Fruit fly (Drosophila melanogaster) whole organism, adult: Measurements from ENCODE around the gene Mtch.
A peak's percentile ranks its signal among the peaks of the same experiment; 100 is the strongest.

ENCODE experiments used
- CG11617 ChIP-seq: fragments of 200-800 bp; sonication (Bioruptor generic); optimal IDR thresholded peaks from 2 replicates; lab custom pipeline; 2017; ENCODE audit warnings: mild to moderate bottlenecking, missing biosample characterization, missing genetic modification reagents, missing genetic modification characterization
- CG12768 ChIP-seq: fragments of 200-800 bp; sonication (Bioruptor generic); optimal IDR thresholded peaks from 2 replicates; lab custom pipeline; 2017; ENCODE audit warnings: missing biosample characterization, missing genetic modification characterization, mild to moderate bottlenecking, moderate library complexity, missing genetic modification reagents
- CG14711 ChIP-seq: fragments of 200-800 bp; sonication (Bioruptor generic); optimal IDR thresholded peaks from 2 replicates; lab custom pipeline; 2018; ENCODE audit warnings: missing biosample characterization, mild to moderate bottlenecking, missing genetic modification characterization, moderate library complexity
- CG1620 ChIP-seq: fragments of 200-800 bp; sonication (Bioruptor generic); optimal IDR thresholded peaks from 2 replicates; lab custom pipeline; 2016; ENCODE audit warnings: missing biosample characterization, missing genetic modification characterization
- CG33017 ChIP-seq: fragments of 200-800 bp; sonication (Bioruptor generic); optimal IDR thresholded peaks from 2 replicates; lab custom pipeline; 2018; ENCODE audit warnings: missing biosample characterization, mild to moderate bottlenecking, missing genetic modification characterization, moderate library complexity
- CG5204 ChIP-seq: fragments of 200-800 bp; sonication (Bioruptor generic); optimal IDR thresholded peaks from 2 replicates; lab custom pipeline; 2016; ENCODE audit warnings: missing biosample characterization, missing genetic modification characterization
- CG7045 ChIP-seq: fragments of 200-800 bp; sonication (Bioruptor generic); optimal IDR thresholded peaks from 2 replicates; lab custom pipeline; 2017; ENCODE audit warnings: missing biosample characterization, mild to moderate bottlenecking, missing genetic modification characterization
- CG7101 ChIP-seq: fragments of 200-800 bp; sonication (Bioruptor generic); optimal IDR thresholded peaks from 2 replicates; lab custom pipeline; 2018; ENCODE audit warnings: missing biosample characterization, mild to moderate bottlenecking, missing genetic modification characterization, moderate library complexity
- Clk ChIP-seq: fragments of 200-800 bp; sonication (Bioruptor generic); optimal IDR thresholded peaks from 2 replicates; lab custom pipeline; 2017; ENCODE audit warnings: missing biosample characterization, missing genetic modification characterization
- Crg-1 ChIP-seq: fragments of 200-800 bp; sonication (Bioruptor generic); optimal IDR thresholded peaks from 2 replicates; lab custom pipeline; 2016; ENCODE audit warnings: missing biosample characterization, missing genetic modification characterization
- Hr96 ChIP-seq: fragments of 200-800 bp; sonication (Bioruptor generic); optimal IDR thresholded peaks from 2 replicates; lab custom pipeline; 2016; ENCODE audit warnings: missing biosample characterization, missing genetic modification characterization
- Mnt ChIP-seq: fragments of 200-800 bp; sonication (Bioruptor generic); optimal IDR thresholded peaks from 2 replicates; lab custom pipeline; 2016; ENCODE audit warnings: missing biosample characterization, mild to moderate bottlenecking, missing genetic modification characterization
- bab1 ChIP-seq: fragments of 200-800 bp; sonication (Bioruptor generic); optimal IDR thresholded peaks from 3 replicates; lab custom pipeline; 2019; ENCODE audit warnings: missing biosample characterization, mild to moderate bottlenecking, missing genetic modification characterization, moderate library complexity
- cic ChIP-seq: fragments of 200-800 bp; sonication (Bioruptor generic); optimal IDR thresholded peaks from 2 replicates; lab custom pipeline; 2017; ENCODE audit warnings: missing biosample characterization, mild to moderate bottlenecking, missing genetic modification characterization, moderate library complexity
- cnc ChIP-seq, 2 experiments: fragments of >200 bp; optimal IDR thresholded peaks; 2 replicates each; lab custom pipeline; 2017
- kay ChIP-seq: fragments of 200-800 bp; sonication (Bioruptor generic); peaks from one replicate; lab custom pipeline; 2016; ENCODE audit warnings: missing biosample characterization, missing genetic modification characterization, borderline replicate concordance
- ovo ChIP-seq: fragments of 200-800 bp; sonication (Bioruptor generic); optimal IDR thresholded peaks from 2 replicates; lab custom pipeline; 2016; ENCODE audit warnings: missing biosample characterization, missing genetic modification characterization
- pad ChIP-seq: fragments of 200-800 bp; sonication (Bioruptor generic); optimal IDR thresholded peaks from 3 replicates; lab custom pipeline; 2017; ENCODE audit warnings: missing biosample characterization, missing genetic modification characterization, mild to moderate bottlenecking, moderate library complexity, missing genetic modification reagents
- tj ChIP-seq: fragments of 200-800 bp; sonication (Bioruptor generic); optimal IDR thresholded peaks from 3 replicates; lab custom pipeline; 2017; ENCODE audit warnings: missing biosample characterization, mild to moderate bottlenecking, missing genetic modification characterization, moderate library complexity
- toe ChIP-seq: fragments of 200-800 bp; sonication (Bioruptor generic); optimal IDR thresholded peaks from 2 replicates; lab custom pipeline; 2016; ENCODE audit warnings: missing biosample characterization, missing genetic modification characterization

Mtch gene

dm6 chr3L:211200-211599 lies 26.8 kb downstream of the Mtch start, which contains the start of gene Prp4k:
Gene Prp4k (minus strand): TSS chr3L:211457.
- TF ChIP-seq tj (GFP tag; lab: Kevin White, UChicago) (no peak), CG11617 (GFP tag; lab: Kevin White, UChicago) (no peak), CG7101 (tag; lab: Kevin White, UChicago) (no peak), CG1620 (no peak), CG33017 (tag; lab: Kevin White, UChicago) (no peak), Mnt (GFP tag; lab: Kevin White, UChicago) (peak; percentile 82), CG5204 (GFP tag; lab: Kevin White, UChicago) (no peak), cic (GFP tag; lab: Kevin White, UChicago) (no peak), Clk (GFP tag; lab: Kevin White, UChicago) (no peak), toe (no peak), ovo (no peak), pad (no peak), cnc (optimal IDR thresholded peaks at IDR 0.05; lab: Kevin White, UChicago) (no peak), bab1 (GFP tag; lab: Kevin White, UChicago) (peak; percentile 36), CG12768 (no peak)

DNA sequence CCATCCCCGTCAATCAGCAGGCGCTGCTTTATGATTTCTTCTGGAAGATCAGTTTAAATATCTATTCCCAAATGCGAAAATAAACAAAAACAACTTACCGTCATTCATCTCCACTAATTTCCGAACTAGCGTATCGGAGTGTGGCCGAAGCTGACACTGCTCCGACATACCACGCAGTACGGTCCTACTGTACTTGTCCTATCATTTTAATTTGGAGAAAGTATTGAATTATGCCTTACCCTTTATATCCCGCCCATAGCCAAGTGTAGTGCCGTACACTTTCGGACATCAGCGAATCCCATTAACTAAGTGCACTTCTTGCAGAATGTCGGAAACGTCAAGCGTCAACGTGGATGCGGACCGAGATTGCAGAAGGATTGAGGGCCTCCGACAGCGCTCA lies 28.1 kb downstream of the Mtch start, which contains the start of the genes thoc7 and Dis3l2:
Gene thoc7 (minus strand): TSS at position 168 of the 400 bp plus-strand sequence.
Gene Dis3l2 (plus strand): TSS at position 190 of the 400 bp plus-strand sequence.
- TF ChIP-seq Mnt (GFP tag; lab: Kevin White, UChicago) (peak; percentile 3), cnc (optimal IDR thresholded peaks at IDR 0.05; lab: Kevin White, UChicago) (no peak)

DNA sequence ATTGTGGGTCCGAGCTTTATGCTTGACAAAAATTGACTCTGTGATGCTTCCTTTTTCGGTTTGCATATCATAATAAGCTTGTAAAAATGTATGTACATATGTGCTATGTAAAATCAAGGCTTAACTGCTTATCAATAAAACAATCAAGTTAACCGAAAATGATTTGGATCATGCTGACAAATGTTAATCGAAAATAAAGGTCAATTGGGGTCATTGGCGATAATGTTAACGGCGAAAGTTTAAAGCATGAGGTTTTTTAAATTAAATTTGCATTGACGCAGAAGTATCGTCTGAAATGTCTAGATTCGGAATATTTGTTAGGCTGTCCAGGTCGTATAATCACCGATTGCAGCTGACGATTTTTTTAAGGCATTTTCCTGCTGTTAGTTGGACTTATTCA lies 31.9 kb downstream of the Mtch start, which contains the start of gene Kaz1-ORFB:
Gene Kaz1-ORFB (plus strand): TSS at position 301 of the 400 bp plus-strand sequence.
- TF ChIP-seq Mnt (GFP tag; lab: Kevin White, UChicago): no peak
- TF ChIP-seq CG7101 (tag; lab: Kevin White, UChicago): no peak
- TF ChIP-seq ovo: no peak
- no peak for TF ChIP-seq kay
- TF ChIP-seq CG11617 (GFP tag; lab: Kevin White, UChicago): no peak
- TF ChIP-seq CG33017 (tag; lab: Kevin White, UChicago): no peak
- TF ChIP-seq CG12768: no peak
- no peak for TF ChIP-seq Crg-1 (GFP tag; lab: Kevin White, UChicago)
- no peak for TF ChIP-seq CG14711 (tag; lab: Kevin White, UChicago)
- no peak for TF ChIP-seq cnc (optimal IDR thresholded peaks at IDR 0.05; lab: Kevin White, UChicago)
- TF ChIP-seq tj (GFP tag; lab: Kevin White, UChicago): no peak
- TF ChIP-seq pad: no peak
- no peak for TF ChIP-seq bab1 (GFP tag; lab: Kevin White, UChicago)
- no peak for TF ChIP-seq Clk (GFP tag; lab: Kevin White, UChicago)
- TF ChIP-seq Hr96 (GFP tag; lab: Kevin White, UChicago): no peak
- no peak for TF ChIP-seq CG1620
- no peak for TF ChIP-seq cic (GFP tag; lab: Kevin White, UChicago)
- no peak for TF ChIP-seq toe
- no peak for TF ChIP-seq CG7045 (GFP tag; lab: Kevin White, UChicago)

DNA sequence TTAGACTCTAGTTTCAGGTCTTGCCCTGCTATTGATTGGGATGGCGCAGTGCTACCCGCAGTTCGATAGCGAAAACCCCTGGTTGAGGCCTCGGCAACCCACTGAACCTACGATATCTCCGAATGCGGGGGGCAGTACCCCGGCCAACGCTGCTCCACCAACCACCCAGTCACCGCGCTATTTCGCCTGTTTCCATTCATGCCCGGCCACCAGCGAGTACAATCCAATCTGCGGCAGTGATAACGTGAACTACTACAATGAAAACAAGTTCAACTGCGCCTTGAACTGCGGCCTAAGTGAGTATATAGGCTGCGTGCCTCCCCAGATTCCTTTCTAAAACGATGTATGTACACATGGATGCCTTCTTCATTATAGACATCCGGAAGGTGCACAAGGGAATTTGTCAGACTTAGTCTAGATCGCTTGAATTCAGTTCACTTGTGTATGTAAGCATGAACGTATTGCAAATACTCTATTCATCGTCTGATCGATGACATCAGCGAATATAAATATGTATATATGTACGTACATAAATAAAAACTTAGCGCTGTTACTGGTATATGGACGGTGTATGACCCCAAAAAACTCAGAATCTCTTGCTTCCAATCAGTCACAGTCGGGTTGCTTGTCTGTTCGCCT lies 33.2 kb downstream of the Mtch start, which contains the start of gene CG13877:
Gene CG13877 (plus strand): TSS at position 589 of the 639 bp plus-strand sequence.
- TF ChIP-seq cic (GFP tag; lab: Kevin White, UChicago): peak; percentile 88
- TF ChIP-seq CG1620: no peak

- TF ChIP-seq CG1620 (peak; percentile 75), CG11617 (GFP tag; lab: Kevin White, UChicago) (peak; percentile 79), CG7101 (tag; lab: Kevin White, UChicago) (peak; percentile 74), pad (peak; percentile 64), kay (no peak), cic (GFP tag; lab: Kevin White, UChicago) (no peak), CG7045 (GFP tag; lab: Kevin White, UChicago) (peak; percentile 80), cnc (optimal IDR thresholded peaks at IDR 0.05; lab: Kevin White, UChicago) (no peak), CG14711 (tag; lab: Kevin White, UChicago) (peak; percentile 18), Crg-1 (GFP tag; lab: Kevin White, UChicago) (peak; percentile 73), bab1 (GFP tag; lab: Kevin White, UChicago) (peak; percentile 72), Clk (GFP tag; lab: Kevin White, UChicago) (peak; percentile 40), CG33017 (tag; lab: Kevin White, UChicago) (peak; percentile 63), Hr96 (GFP tag; lab: Kevin White, UChicago) (peak; percentile 84), CG5204 (GFP tag; lab: Kevin White, UChicago) (no peak), ovo (peak; percentile 79), CG12768 (peak; percentile 86), tj (GFP tag; lab: Kevin White, UChicago) (peak; percentile 58), toe (peak; percentile 91), Mnt (GFP tag; lab: Kevin White, UChicago) (peak; percentile 52)
Observed at dm6 chr3L:223019-223902, 38.8 kb downstream of the Mtch start, which contains the start of the genes pyx and CG33229. Gene pyx (minus strand): TSS chr3L:223069. Gene CG33229 (plus strand): TSS chr3L:223852.
